Worm (Caenorhabditis elegans): Measurements from ENCODE around the gene obr-3.

Gene obr-3

DNA sequence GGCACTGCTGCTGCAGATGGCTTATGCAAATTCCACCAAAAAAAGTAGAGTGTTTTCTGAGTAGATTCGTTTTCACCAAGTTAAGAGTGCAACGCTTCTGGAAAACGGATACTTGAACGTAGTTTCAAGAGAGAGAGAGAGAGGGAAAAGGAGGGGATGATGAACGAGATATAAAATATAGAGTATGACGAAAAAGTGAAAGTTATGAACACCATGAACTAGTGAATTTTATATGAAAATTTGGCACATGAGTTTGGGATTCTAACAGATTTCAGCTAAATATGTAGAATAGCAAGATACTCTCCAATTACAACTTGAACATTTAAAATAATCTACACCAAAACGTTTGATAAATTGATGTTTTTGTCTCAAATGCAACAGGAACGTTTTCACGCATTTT lies at the start of gene obr-3:
obr-3 (minus strand) TSS at position 101 of the 400 bp plus-strand sequence.
- no peak for TF ChIP-seq nhr-25 (tag; optimal IDR thresholded peaks at IDR 0.05)
- no peak for TF ChIP-seq egl-27 (tag; optimal IDR thresholded peaks at IDR 0.05)
- no peak for TF ChIP-seq jun-1 (tag; optimal IDR thresholded peaks at IDR 0.05)
- TF ChIP-seq hmg-11 (tag; optimal IDR thresholded peaks at IDR 0.05) = no peak
- no peak for TF ChIP-seq fkh-10 (GFP tag; optimal IDR thresholded peaks at IDR 0.05)
- TF ChIP-seq elt-3 (tag; optimal IDR thresholded peaks at IDR 0.05) = no peak
- no peak for TF ChIP-seq lsy-12 (tag; optimal IDR thresholded peaks at IDR 0.05)
- TF ChIP-seq ceh-16 (tag; optimal IDR thresholded peaks at IDR 0.05) = no peak
- TF ChIP-seq nhr-12 (tag; optimal IDR thresholded peaks at IDR 0.05) = no peak
- no peak for TF ChIP-seq pha-4 (tag; optimal IDR thresholded peaks at IDR 0.05)
- no peak for TF ChIP-seq ztf-11 (tag; optimal IDR thresholded peaks at IDR 0.05)
- no peak for TF ChIP-seq fos-1 (tag; optimal IDR thresholded peaks at IDR 0.05)
- TF ChIP-seq fkh-2 (tag; optimal IDR thresholded peaks at IDR 0.05) = no peak
- no peak for TF ChIP-seq nhr-237 (tag; optimal IDR thresholded peaks at IDR 0.05)
- no peak for TF ChIP-seq egl-5 (tag; optimal IDR thresholded peaks at IDR 0.05)
- TF ChIP-seq unc-39 (tag; optimal IDR thresholded peaks at IDR 0.05) = no peak
- TF ChIP-seq tbx-2 (tag; optimal IDR thresholded peaks at IDR 0.05) = no peak
- TF ChIP-seq ama-1 (optimal IDR thresholded peaks at IDR 0.05) = no peak

DNA sequence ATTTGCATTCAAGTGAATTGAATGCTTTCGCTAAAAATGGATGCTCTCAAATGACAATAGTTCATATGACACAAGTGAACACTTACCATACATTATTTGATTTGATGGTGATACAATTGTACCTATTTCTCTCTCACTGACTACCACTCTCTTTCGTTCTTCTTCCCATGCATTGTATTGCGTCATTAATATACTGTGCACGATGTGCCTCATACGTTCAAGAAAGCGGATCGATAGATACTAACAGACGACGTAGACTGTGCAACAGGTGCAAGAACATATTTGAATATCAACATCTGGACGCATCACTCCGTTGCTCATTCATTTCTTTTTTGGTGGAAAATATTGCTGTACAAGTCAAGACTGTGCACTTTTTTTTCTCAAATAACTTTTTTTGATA lies 49.0 kb upstream of the obr-3 start, which contains the start of gene M03B6.4:
M03B6.4 (plus strand) TSS at position 149 of the 400 bp plus-strand sequence.
- TF ChIP-seq ama-1 (optimal IDR thresholded peaks at IDR 0.05) = no peak
- TF ChIP-seq eor-1 (tag; optimal IDR thresholded peaks at IDR 0.05) = no peak
- TF ChIP-seq zag-1 (tag; optimal IDR thresholded peaks at IDR 0.05) = no peak

DNA sequence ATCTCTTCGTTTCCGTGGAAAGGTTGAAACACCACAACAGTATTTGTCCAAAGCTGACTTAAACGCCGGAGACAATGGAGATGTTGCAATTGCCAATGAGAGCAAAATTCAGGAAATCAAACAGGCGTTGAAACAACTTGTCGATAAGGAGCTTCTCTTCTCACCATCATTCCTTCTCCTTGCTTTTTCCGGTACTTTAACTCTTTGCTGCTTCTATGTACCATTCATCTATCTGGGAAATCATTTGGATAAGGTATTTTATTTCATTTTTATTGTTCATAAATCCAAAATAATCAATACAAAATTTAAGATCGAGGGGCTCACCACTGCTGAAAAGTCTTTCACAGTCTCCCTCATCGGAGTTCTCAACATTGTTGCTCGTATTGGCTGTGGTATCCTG lies 46.3 kb upstream of the obr-3 start:
- TF ChIP-seq ztf-4 (tag; optimal IDR thresholded peaks at IDR 0.05) (no peak), skn-1 (tag; optimal IDR thresholded peaks at IDR 0.05) (no peak), daf-12 (tag; optimal IDR thresholded peaks at IDR 0.05) (no peak), elt-1 (tag; optimal IDR thresholded peaks at IDR 0.05) (no peak), elt-3 (tag; optimal IDR thresholded peaks at IDR 0.05) (no peak)

DNA sequence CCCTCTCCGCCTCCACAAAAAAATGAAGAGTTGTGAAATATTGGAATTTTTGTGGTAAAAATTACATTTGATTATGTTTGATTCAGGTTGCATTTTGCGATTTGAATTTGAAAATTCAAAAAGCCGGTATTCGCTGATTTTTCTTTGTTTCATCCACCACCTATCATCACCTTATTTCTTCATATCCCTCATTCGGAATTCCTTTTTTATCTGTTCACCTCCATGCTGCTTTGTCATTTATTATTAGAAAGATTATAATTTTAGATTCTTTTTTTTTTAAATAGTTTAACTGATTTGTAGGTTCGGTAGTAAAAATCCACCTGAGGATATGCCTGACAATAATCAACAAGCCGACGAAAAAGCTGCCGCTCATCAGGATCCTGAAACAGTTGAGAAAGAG lies 42.9 kb upstream of the obr-3 start, which contains the start of gene mct-3:
mct-3 (plus strand) TSS at position 301 of the 400 bp plus-strand sequence.
- TF ChIP-seq mdl-1 (tag; optimal IDR thresholded peaks at IDR 0.05) = no peak
- no peak for TF ChIP-seq nhr-11 (tag; optimal IDR thresholded peaks at IDR 0.05)
- no peak for TF ChIP-seq nhr-28 (tag; optimal IDR thresholded peaks at IDR 0.05)
- no peak for TF ChIP-seq ama-1 (optimal IDR thresholded peaks at IDR 0.05)
- no peak for TF ChIP-seq pha-4 (tag; optimal IDR thresholded peaks at IDR 0.05)
- no peak for TF ChIP-seq fkh-2 (tag; optimal IDR thresholded peaks at IDR 0.05)
- no peak for TF ChIP-seq hmg-11 (tag; optimal IDR thresholded peaks at IDR 0.05)
- TF ChIP-seq fkh-10 (GFP tag; optimal IDR thresholded peaks at IDR 0.05) = no peak
- no peak for TF ChIP-seq egl-5 (tag; optimal IDR thresholded peaks at IDR 0.05)
- no peak for TF ChIP-seq elt-1 (tag; optimal IDR thresholded peaks at IDR 0.05)
- no peak for TF ChIP-seq nhr-76 (tag; optimal IDR thresholded peaks at IDR 0.05)
- no peak for TF ChIP-seq nhr-23 (tag; optimal IDR thresholded peaks at IDR 0.05)
- no peak for TF ChIP-seq nhr-12 (tag; optimal IDR thresholded peaks at IDR 0.05)
- TF ChIP-seq nfya-1 (tag; optimal IDR thresholded peaks at IDR 0.05; ENCODE audit: insufficient read depth) = no peak
- no peak for TF ChIP-seq ceh-9 (tag; optimal IDR thresholded peaks at IDR 0.05)
- TF ChIP-seq fos-1 (tag; optimal IDR thresholded peaks at IDR 0.05) = no peak
- no peak for TF ChIP-seq ztf-11 (tag; optimal IDR thresholded peaks at IDR 0.05)
- no peak for TF ChIP-seq snpc-4 (tag; optimal IDR thresholded peaks at IDR 0.05)

DNA sequence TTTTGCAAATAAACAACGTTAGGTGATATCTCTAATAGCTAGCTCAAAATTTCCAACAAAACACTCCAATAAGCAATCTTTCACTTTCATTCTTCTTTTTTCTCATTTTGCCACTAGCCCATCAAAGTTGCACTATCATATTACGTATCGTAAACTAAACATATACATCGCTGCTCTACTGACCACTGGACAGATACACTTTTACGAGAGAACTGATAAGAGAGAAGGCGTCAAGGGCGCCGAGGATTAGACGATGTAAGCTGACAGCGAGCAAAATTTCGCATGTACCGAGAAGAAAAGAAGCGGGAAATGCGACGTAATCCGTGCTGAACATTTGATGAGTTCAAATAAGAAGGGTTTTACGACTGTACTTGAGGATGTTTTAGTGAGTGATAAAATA lies 41.9 kb upstream of the obr-3 start:
- peak; percentile 37 for TF ChIP-seq egl-5 (tag; optimal IDR thresholded peaks at IDR 0.05)
- peak; percentile 24 for TF ChIP-seq elt-2 (tag; optimal IDR thresholded peaks at IDR 0.05)
- TF ChIP-seq ztf-11 (tag; optimal IDR thresholded peaks at IDR 0.05) = no peak
- TF ChIP-seq pqm-1 (tag; optimal IDR thresholded peaks at IDR 0.05) = peak; percentile 31
- no peak for TF ChIP-seq ceh-9 (tag; optimal IDR thresholded peaks at IDR 0.05)
- TF ChIP-seq daf-12 (tag; optimal IDR thresholded peaks at IDR 0.05) = no peak
- no peak for TF ChIP-seq mml-1 (tag; optimal IDR thresholded peaks at IDR 0.05)
